Worm (Caenorhabditis elegans) whole organism, midembryonic: ENCODE measurements around the gene glr-1.

Source experiments
- T22C8.4 ChIP-seq: fragments of 200-800 bp; sonication (Bioruptor generic); IDR thresholded peaks from 2 replicates; pipeline ENCODE4 v1.3.6; 2022; ENCODE audit warnings: missing genetic modification characterization, missing compliant biosample characterization
- cog-1 ChIP-seq: sonication (generic microtip); optimal IDR thresholded peaks from 2 replicates; lab custom pipeline; 2016; ENCODE audit warnings: missing genetic modification characterization, missing compliant biosample characterization
- flt-1 ChIP-seq: fragments of 200-800 bp; sonication (Bioruptor generic); IDR thresholded peaks from 2 replicates; pipeline ENCODE4 v1.3.6; 2022; ENCODE audit warnings: missing genetic modification characterization, missing compliant biosample characterization
- med-1 ChIP-seq: sonication (generic microtip); optimal IDR thresholded peaks from 2 replicates; lab custom pipeline; 2017; ENCODE audit warnings: missing genetic modification characterization, mild to moderate bottlenecking, missing compliant biosample characterization, antibody characterized with exemption, missing genetic modification reagents; ENCODE audit not compliant: insufficient read depth

DNA sequence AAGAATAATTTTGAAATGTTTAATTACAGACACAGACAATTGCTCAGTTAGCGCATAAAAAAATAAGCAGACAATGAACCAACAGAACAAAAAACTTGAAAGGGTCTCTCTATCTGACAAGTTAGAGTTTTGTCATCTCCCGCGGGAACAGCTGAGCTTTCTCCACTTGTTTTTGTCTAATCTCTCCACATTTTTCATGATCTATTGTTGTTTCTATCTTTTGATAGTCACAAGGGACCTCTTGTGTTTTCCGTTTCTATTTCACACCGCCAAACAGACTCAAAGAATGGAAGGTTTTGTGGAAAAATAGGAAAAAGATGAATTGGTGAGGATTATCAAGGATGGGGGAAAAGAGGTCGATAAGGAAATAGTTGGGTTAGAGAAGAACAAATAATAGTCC is 48.4 kb upstream of the glr-1 start:
- TF ChIP-seq cog-1 (no peak), T22C8.4 (GFP tag; lab: Robert Waterston, UW) (no peak), med-1 (GFP tag; lab: Kevin White, UChicago) (no peak), flt-1 (GFP tag; lab: Robert Waterston, UW) (no peak)
